Worm (Caenorhabditis elegans) whole organism, midembryonic: ENCODE data around the gene unc-43.

Experiments
- T22C8.4 ChIP-seq: fragments of 200-800 bp; sonication (Bioruptor generic); IDR thresholded peaks from 2 replicates; pipeline ENCODE4 v1.3.6; 2022; ENCODE audit warnings: missing genetic modification characterization, missing compliant biosample characterization
- flt-1 ChIP-seq: fragments of 200-800 bp; sonication (Bioruptor generic); IDR thresholded peaks from 2 replicates; pipeline ENCODE4 v1.3.6; 2022; ENCODE audit warnings: missing genetic modification characterization, missing compliant biosample characterization
- klf-2 ChIP-seq: fragments of 200-800 bp; sonication (Bioruptor generic); conservative IDR thresholded peaks from 2 replicates; pipeline ENCODE4 v1.3.6; 2022; ENCODE audit warnings: missing genetic modification reagents, missing genetic modification characterization, missing compliant biosample characterization
- ref-1 ChIP-seq: fragments of 200-800 bp; sonication (Bioruptor generic); conservative IDR thresholded peaks from 2 replicates; pipeline ENCODE4 v1.3.6; 2022; ENCODE audit warnings: missing genetic modification reagents, missing genetic modification characterization, missing compliant biosample characterization
- ztf-23 ChIP-seq: fragments of 200-800 bp; sonication (Bioruptor generic); IDR thresholded peaks from 2 replicates; pipeline ENCODE4 v1.3.6; 2022; ENCODE audit warnings: missing genetic modification reagents, missing genetic modification characterization, missing compliant biosample characterization
- ztf-29 ChIP-seq: fragments of 200-800 bp; sonication (Bioruptor generic); IDR thresholded peaks from 2 replicates; pipeline ENCODE4 v1.3.6; 2022; ENCODE audit warnings: missing genetic modification reagents, missing genetic modification characterization, missing compliant biosample characterization

- TF ChIP-seq ztf-23 (GFP tag; lab: Robert Waterston, UW) (no peak), ref-1 (GFP tag; lab: Robert Waterston, UW) (no peak), ztf-29 (GFP tag; lab: Robert Waterston, UW) (no peak), flt-1 (GFP tag; lab: Robert Waterston, UW) (no peak), T22C8.4 (no peak), klf-2 (GFP tag; lab: Robert Waterston, UW) (no peak)
Observed at ce11 chrIV:10342361-10342706, 7.7 kb downstream of the unc-43 start.
